Worm (Caenorhabditis elegans) whole organism, L1 larva: ENCODE data around the gene T01G5.7.
A peak's percentile ranks its signal among the peaks of the same experiment; 100 is the strongest.

Experiments used
- C04F5.9 ChIP-seq: sonication (generic microtip); optimal IDR thresholded peaks from 2 replicates; lab custom pipeline; 2016; ENCODE audit warnings: missing genetic modification characterization, missing compliant biosample characterization
- C16A3.4 ChIP-seq: fragments of 150-350 bp; optimal IDR thresholded peaks from 2 replicates; lab custom pipeline; 2014; ENCODE audit warnings: missing biosample characterization, missing genetic modification characterization
- C34B4.2 ChIP-seq: sonication (generic microtip); optimal IDR thresholded peaks from 2 replicates; lab custom pipeline; 2017; ENCODE audit warnings: mild to moderate bottlenecking, missing genetic modification characterization, missing compliant biosample characterization
- F16B12.6 ChIP-seq: fragments of 150-350 bp; optimal IDR thresholded peaks from 2 replicates; lab custom pipeline; 2014; ENCODE audit warnings: missing biosample characterization, missing genetic modification characterization
- Y116A8C.19 ChIP-seq: sonication (generic microtip); optimal IDR thresholded peaks from 2 replicates; lab custom pipeline; 2016; ENCODE audit warnings: missing compliant biosample characterization, missing genetic modification characterization, borderline replicate concordance
- alr-1 ChIP-seq: fragments of 200-800 bp; sonication (Bioruptor generic); optimal IDR thresholded peaks from 2 replicates; lab custom pipeline; 2018; ENCODE audit warnings: borderline replicate concordance, mild to moderate bottlenecking, missing genetic modification characterization, missing compliant biosample characterization
- ama-1 ChIP-seq: fragments of 150-350 bp; optimal IDR thresholded peaks from 2 replicates; lab custom pipeline; 2014
- blmp-1 ChIP-seq: fragments of 150-350 bp; optimal IDR thresholded peaks from 2 replicates; lab custom pipeline; 2014; ENCODE audit warnings: missing biosample characterization, missing genetic modification characterization
- ceh-63 ChIP-seq: fragments of 200-800 bp; sonication (Bioruptor generic); optimal IDR thresholded peaks from 2 replicates; lab custom pipeline; 2018; ENCODE audit warnings: mild to moderate bottlenecking, missing genetic modification characterization, missing compliant biosample characterization
- ceh-8 ChIP-seq: fragments of 200-800 bp; sonication (Bioruptor generic); optimal IDR thresholded peaks from 2 replicates; lab custom pipeline; 2018; ENCODE audit warnings: mild to moderate bottlenecking, missing genetic modification characterization, moderate library complexity, missing compliant biosample characterization
- ceh-82 ChIP-seq, 3 experiments: fragments of 150-350 bp in 1 of 3; sonication (generic microtip) in 2 of 3; optimal IDR thresholded peaks; 2 replicates each; lab custom pipeline; 2014 to 2017; ENCODE audit warnings: missing biosample characterization in 3 of 3, missing genetic modification characterization in 3 of 3
- ceh-88 ChIP-seq: fragments of 200-800 bp; sonication (Bioruptor generic); IDR thresholded peaks from 2 replicates; pipeline ENCODE4 v1.3.6; 2022; ENCODE audit warnings: missing genetic modification characterization, missing compliant biosample characterization
- ceh-90 ChIP-seq: sonication (generic microtip); optimal IDR thresholded peaks from 2 replicates; lab custom pipeline; 2016; ENCODE audit warnings: missing genetic modification characterization, missing compliant biosample characterization
- efl-1 ChIP-seq, 4 experiments: fragments of 150-350 bp; optimal IDR thresholded peaks in 3 of 4; peaks in 1 of 4; 1 replicate in 1 of 4; 2 replicates in 3 of 4; lab custom pipeline; 2014; ENCODE audit warnings: missing biosample characterization in 2 of 4, missing genetic modification characterization in 2 of 4, missing genetic modification reagents in 2 of 4
- efl-3 ChIP-seq: fragments of 200-800 bp; sonication (Bioruptor generic); optimal IDR thresholded peaks from 2 replicates; lab custom pipeline; 2018; ENCODE audit warnings: mild to moderate bottlenecking, missing genetic modification characterization, missing compliant biosample characterization
- egl-13 ChIP-seq: sonication (generic microtip); optimal IDR thresholded peaks from 2 replicates; lab custom pipeline; 2016; ENCODE audit warnings: missing genotype, missing genetic modification reagents, missing genetic modification characterization, missing compliant biosample characterization
- egl-27 ChIP-seq, 2 experiments: fragments of 150-350 bp in 1 of 2; sonication (generic microtip); optimal IDR thresholded peaks; 3 replicates each; lab custom pipeline; 2017 to 2018; ENCODE audit warnings: missing biosample characterization in 2 of 2, missing genetic modification characterization in 2 of 2, missing genetic modification reagents in 2 of 2
- elt-3 ChIP-seq, 6 experiments: fragments of 150-350 bp in 1 of 6; sonication (generic microtip); optimal IDR thresholded peaks; 2 replicates each; lab custom pipeline; 2017 to 2018; ENCODE audit warnings: missing biosample characterization in 6 of 6, missing genetic modification characterization in 6 of 6, inconsistent platforms in 1 of 6
- ets-5 ChIP-seq: fragments of 200-800 bp; sonication (Bioruptor generic); IDR thresholded peaks from 2 replicates; pipeline ENCODE4 v1.3.6; 2022; ENCODE audit warnings: missing genetic modification characterization, missing compliant biosample characterization
- fkh-10 ChIP-seq: sonication (generic microtip); optimal IDR thresholded peaks from 2 replicates; lab custom pipeline; 2017; ENCODE audit warnings: missing biosample characterization, missing genetic modification reagents, missing genetic modification characterization
- fkh-4 ChIP-seq: sonication (generic microtip); optimal IDR thresholded peaks from 2 replicates; lab custom pipeline; 2016; ENCODE audit warnings: missing compliant biosample characterization, missing genetic modification characterization, borderline replicate concordance
- fos-1 ChIP-seq: fragments of 150-350 bp; optimal IDR thresholded peaks from 2 replicates; lab custom pipeline; 2014; ENCODE audit warnings: missing biosample characterization, missing genetic modification characterization
- hlh-17 ChIP-seq: fragments of 200-800 bp; sonication (Bioruptor generic); optimal IDR thresholded peaks from 2 replicates; lab custom pipeline; 2018; ENCODE audit warnings: missing genetic modification characterization, mild to moderate bottlenecking, missing compliant biosample characterization, moderate library complexity, borderline replicate concordance
- hlh-4 ChIP-seq: sonication (generic microtip); optimal IDR thresholded peaks from 2 replicates; lab custom pipeline; 2016; ENCODE audit warnings: mild to moderate bottlenecking, missing genetic modification characterization, missing compliant biosample characterization
- irx-1 ChIP-seq: sonication (generic microtip); optimal IDR thresholded peaks from 2 replicates; lab custom pipeline; 2016; ENCODE audit warnings: missing genetic modification characterization, missing compliant biosample characterization
- jun-1 ChIP-seq: fragments of 150-350 bp; optimal IDR thresholded peaks from 2 replicates; lab custom pipeline; 2014; ENCODE audit warnings: missing biosample characterization, missing genetic modification reagents, missing genetic modification characterization
- lin-14 ChIP-seq: fragments of 200-800 bp; sonication (Bioruptor generic); optimal IDR thresholded peaks from 2 replicates; lab custom pipeline; 2018; ENCODE audit warnings: mild to moderate bottlenecking, missing genetic modification characterization, moderate library complexity, missing compliant biosample characterization
- lin-35 ChIP-seq, 2 experiments: fragments of 150-350 bp; optimal IDR thresholded peaks; 2 replicates each; lab custom pipeline; 2014; ENCODE audit warnings: missing biosample characterization in 2 of 2, missing genetic modification characterization in 2 of 2, missing genetic modification reagents in 2 of 2
- lin-39 ChIP-seq: fragments of 150-350 bp; optimal IDR thresholded peaks from 2 replicates; lab custom pipeline; 2014; ENCODE audit warnings: missing biosample characterization, missing genetic modification reagents, missing genetic modification characterization
- mab-9 ChIP-seq: fragments of 200-800 bp; sonication (Bioruptor generic); IDR thresholded peaks from 2 replicates; pipeline ENCODE4 v1.3.6; 2022; ENCODE audit warnings: missing genetic modification reagents, missing genetic modification characterization, missing compliant biosample characterization
- mef-2 ChIP-seq: fragments of 150-350 bp; optimal IDR thresholded peaks from 2 replicates; lab custom pipeline; 2014; ENCODE audit warnings: missing biosample characterization, missing genetic modification characterization
- mep-1 ChIP-seq: fragments of 150-350 bp; optimal IDR thresholded peaks from 2 replicates; lab custom pipeline; 2014; ENCODE audit warnings: missing biosample characterization, missing genetic modification characterization
- nhr-11 ChIP-seq: fragments of 150-350 bp; optimal IDR thresholded peaks from 2 replicates; lab custom pipeline; 2014; ENCODE audit warnings: missing biosample characterization, missing genetic modification characterization
- nhr-20 ChIP-seq: sonication (generic microtip); optimal IDR thresholded peaks from 2 replicates; lab custom pipeline; 2016; ENCODE audit warnings: mild to moderate bottlenecking, missing genetic modification characterization, missing compliant biosample characterization
- nhr-71 ChIP-seq: sonication (generic microtip); optimal IDR thresholded peaks from 2 replicates; lab custom pipeline; 2016; ENCODE audit warnings: mild to moderate bottlenecking, missing genetic modification characterization, moderate library complexity, missing compliant biosample characterization
- nhr-77 ChIP-seq: fragments of 150-350 bp; optimal IDR thresholded peaks from 2 replicates; lab custom pipeline; 2014; ENCODE audit warnings: missing biosample characterization, missing genetic modification characterization
- pag-3 ChIP-seq: sonication (generic microtip); optimal IDR thresholded peaks from 2 replicates; lab custom pipeline; 2017; ENCODE audit warnings: missing genetic modification characterization, mild to moderate bottlenecking, missing compliant biosample characterization, antibody characterized with exemption, borderline replicate concordance; ENCODE audit not compliant: insufficient read depth
- pqm-1 ChIP-seq: sonication (generic microtip); optimal IDR thresholded peaks from 3 replicates; lab custom pipeline; 2017; ENCODE audit warnings: missing biosample characterization, missing genetic modification characterization
- rnt-1 ChIP-seq: sonication (generic microtip); optimal IDR thresholded peaks from 2 replicates; lab custom pipeline; 2016; ENCODE audit warnings: mild to moderate bottlenecking, missing genetic modification characterization, moderate library complexity, missing compliant biosample characterization
- skn-1 ChIP-seq: fragments of 150-350 bp; optimal IDR thresholded peaks from 2 replicates; lab custom pipeline; 2014; ENCODE audit warnings: missing biosample characterization, missing genetic modification characterization
- snpc-4 ChIP-seq: fragments of 150-350 bp; optimal IDR thresholded peaks from 2 replicates; lab custom pipeline; 2014; ENCODE audit warnings: missing biosample characterization, missing genetic modification characterization
- snu-23 ChIP-seq: sonication (generic microtip); optimal IDR thresholded peaks from 2 replicates; lab custom pipeline; 2016; ENCODE audit warnings: missing genetic modification characterization, missing compliant biosample characterization
- sox-4 ChIP-seq: sonication (generic microtip); optimal IDR thresholded peaks from 2 replicates; lab custom pipeline; 2016; ENCODE audit warnings: missing genetic modification characterization, missing compliant biosample characterization
- sptf-1 ChIP-seq: fragments of 150-350 bp; optimal IDR thresholded peaks from 2 replicates; lab custom pipeline; 2014; ENCODE audit warnings: missing biosample characterization, missing genetic modification characterization
- sup-37 ChIP-seq: fragments of 200-800 bp; sonication (Bioruptor generic); optimal IDR thresholded peaks from 2 replicates; lab custom pipeline; 2018; ENCODE audit warnings: mild to moderate bottlenecking, missing genetic modification characterization, missing compliant biosample characterization
- swsn-7 ChIP-seq: sonication (generic microtip); optimal IDR thresholded peaks from 2 replicates; lab custom pipeline; 2016; ENCODE audit warnings: missing genetic modification characterization, missing compliant biosample characterization
- tbx-2 ChIP-seq: sonication (generic microtip); optimal IDR thresholded peaks from 2 replicates; lab custom pipeline; 2016; ENCODE audit warnings: missing genetic modification characterization, missing compliant biosample characterization
- unc-30 ChIP-seq: sonication (generic microtip); optimal IDR thresholded peaks from 2 replicates; lab custom pipeline; 2017; ENCODE audit warnings: missing biosample characterization, missing genetic modification characterization
- unc-98 ChIP-seq: fragments of 200-800 bp; sonication (Bioruptor generic); IDR thresholded peaks from 2 replicates; pipeline ENCODE4 v1.3.6; 2022; ENCODE audit warnings: missing genetic modification characterization, missing compliant biosample characterization
- xbp-1 ChIP-seq: sonication (generic microtip); optimal IDR thresholded peaks from 2 replicates; lab custom pipeline; 2016; ENCODE audit warnings: missing genetic modification characterization, missing compliant biosample characterization
- zag-1 ChIP-seq: fragments of 150-350 bp; optimal IDR thresholded peaks from 2 replicates; lab custom pipeline; 2014; ENCODE audit warnings: missing biosample characterization, missing genetic modification characterization
- zip-4 ChIP-seq: fragments of 200-800 bp; sonication (Bioruptor generic); optimal IDR thresholded peaks from 2 replicates; lab custom pipeline; 2018; ENCODE audit warnings: mild to moderate bottlenecking, missing genetic modification characterization, moderate library complexity, missing compliant biosample characterization
- ztf-11 ChIP-seq, 2 experiments: sonication (generic microtip); optimal IDR thresholded peaks; 2 replicates each; lab custom pipeline; 2016 to 2017; ENCODE audit warnings: missing genetic modification characterization in 2 of 2, missing biosample characterization in 1 of 2, missing compliant biosample characterization in 1 of 2

Gene T01G5.7

ce11 chrV:15136772-15137171 is 25.0 kb downstream of the T01G5.7 start, which contains the start of gene aipl-1:
Gene aipl-1 (minus strand): TSS chrV:15136801.
- TF ChIP-seq zip-4 (GFP tag; lab: Kevin White, UChicago), result no peak
- TF ChIP-seq xbp-1 (tag; lab: Kevin White, UChicago), result peak; percentile 69
- TF ChIP-seq unc-30 (tag; lab: Kevin White, UChicago), result no peak
- no peak for TF ChIP-seq sox-4 (tag; lab: Kevin White, UChicago)
- TF ChIP-seq hlh-17 (GFP tag; lab: Kevin White, UChicago), result no peak
- peak; percentile 13 for TF ChIP-seq irx-1 (tag; lab: Kevin White, UChicago)
- TF ChIP-seq mep-1, result peak; percentile 84
- no peak for TF ChIP-seq sup-37 (GFP tag; lab: Kevin White, UChicago)
- TF ChIP-seq ets-5, result no peak
- TF ChIP-seq C04F5.9 (tag; lab: Kevin White, UChicago), result no peak
- TF ChIP-seq swsn-7 (tag; lab: Kevin White, UChicago), result peak; percentile 63
- peak; percentile 76 for TF ChIP-seq nhr-77 (tag; lab: Kevin White, UChicago)
- TF ChIP-seq rnt-1 (tag; lab: Kevin White, UChicago), result peak; percentile 93
- peak; percentile 95 for TF ChIP-seq blmp-1 (tag; lab: Kevin White, UChicago)
- no peak for TF ChIP-seq ceh-63 (GFP tag; lab: Kevin White, UChicago)
- no peak for TF ChIP-seq pqm-1
- TF ChIP-seq lin-39, result no peak
- TF ChIP-seq nhr-11, result peak; percentile 24
- TF ChIP-seq elt-3 (tag; optimal IDR thresholded peaks at IDR 0.05; lab: Kevin White, UChicago), result peak in 2 of 6 experiments; percentile 9 to 83
- TF ChIP-seq mab-9 (GFP tag; lab: Robert Waterston, UW), result no peak
- peak; percentile 94 for TF ChIP-seq C16A3.4 (tag; lab: Kevin White, UChicago)
- TF ChIP-seq ceh-82 (tag; optimal IDR thresholded peaks at IDR 0.05; lab: Kevin White, UChicago), result peak; percentile 79 to 92 (median 87)
- peak; percentile 68 for TF ChIP-seq snpc-4 (tag; lab: Kevin White, UChicago)
- peak; percentile 87 for TF ChIP-seq nhr-71 (tag; lab: Kevin White, UChicago)
- peak; percentile 86 for TF ChIP-seq lin-14
- TF ChIP-seq mef-2, result peak; percentile 43
- TF ChIP-seq zag-1, result no peak
- TF ChIP-seq ceh-88 (GFP tag; lab: Robert Waterston, UW), result peak; percentile 14; the same call in 1 of the 2 replicates
- peak; percentile 78 for TF ChIP-seq nhr-20 (tag; lab: Kevin White, UChicago)
- no peak for TF ChIP-seq alr-1 (tag; lab: Kevin White, UChicago)
- no peak for TF ChIP-seq hlh-4 (tag; lab: Kevin White, UChicago)
- peak; percentile 61 for TF ChIP-seq F16B12.6
- TF ChIP-seq egl-13, result no peak
- peak; percentile 86 for TF ChIP-seq snu-23
- TF ChIP-seq C34B4.2 (tag; lab: Kevin White, UChicago), result no peak
- no peak for TF ChIP-seq fkh-4 (tag; lab: Kevin White, UChicago)
- TF ChIP-seq jun-1, result peak; percentile 41
- TF ChIP-seq efl-3 (GFP tag; lab: Kevin White, UChicago), result no peak
- TF ChIP-seq lin-35 (GFP tag; optimal IDR thresholded peaks at IDR 0.05; lab: Kevin White, UChicago), result peak; percentile 88 to 95
- peak in 1 of 2 experiments; percentile 67 for TF ChIP-seq ztf-11 (tag; optimal IDR thresholded peaks at IDR 0.05; lab: Kevin White, UChicago)
- no peak for TF ChIP-seq Y116A8C.19 (tag; lab: Kevin White, UChicago)
- TF ChIP-seq skn-1 (tag; lab: Kevin White, UChicago), result peak; percentile 86
- TF ChIP-seq fkh-10 (GFP tag; lab: Kevin White, UChicago), result peak; percentile 47
- no peak for TF ChIP-seq unc-98 (GFP tag; lab: Robert Waterston, UW)
- no peak for TF ChIP-seq ceh-8
- TF ChIP-seq pag-3 (tag; lab: Kevin White, UChicago), result no peak
- peak; percentile 75 for TF ChIP-seq fos-1 (tag; lab: Kevin White, UChicago)
- TF ChIP-seq sptf-1 (tag; lab: Kevin White, UChicago), result no peak
- TF ChIP-seq egl-27 (tag; optimal IDR thresholded peaks at IDR 0.05; lab: Kevin White, UChicago), result no peak
- peak; percentile 26 for TF ChIP-seq ama-1 (lab: Kevin White, UChicago)
- peak; percentile 90 to 92 for TF ChIP-seq efl-1 (optimal IDR thresholded peaks at IDR 0.05; lab: Kevin White, UChicago)
- peak; percentile 88 to 99 for TF ChIP-seq efl-1 (GFP tag; optimal IDR thresholded peaks at IDR 0.05 in 1 of 2; lab: Kevin White, UChicago)
- TF ChIP-seq tbx-2 (tag; lab: Kevin White, UChicago), result peak; percentile 70
- no peak for TF ChIP-seq ceh-90 (tag; lab: Kevin White, UChicago)
